Worm (Caenorhabditis elegans) whole organism, L1 larva: ENCODE data around the gene ZC262.13.

Experiments
- F16B12.6 ChIP-seq: fragments of 150-350 bp; optimal IDR thresholded peaks from 2 replicates; lab custom pipeline; 2014; ENCODE audit warnings: missing biosample characterization, missing genetic modification characterization
- ama-1 ChIP-seq: fragments of 150-350 bp; optimal IDR thresholded peaks from 2 replicates; lab custom pipeline; 2014
- nhr-11 ChIP-seq: fragments of 150-350 bp; optimal IDR thresholded peaks from 2 replicates; lab custom pipeline; 2014; ENCODE audit warnings: missing biosample characterization, missing genetic modification characterization
- nhr-237 ChIP-seq: fragments of 150-350 bp; optimal IDR thresholded peaks from 2 replicates; lab custom pipeline; 2014; ENCODE audit warnings: missing biosample characterization, missing genetic modification characterization
- tbx-2 ChIP-seq: sonication (generic microtip); optimal IDR thresholded peaks from 2 replicates; lab custom pipeline; 2016; ENCODE audit warnings: missing genetic modification characterization, missing compliant biosample characterization

DNA sequence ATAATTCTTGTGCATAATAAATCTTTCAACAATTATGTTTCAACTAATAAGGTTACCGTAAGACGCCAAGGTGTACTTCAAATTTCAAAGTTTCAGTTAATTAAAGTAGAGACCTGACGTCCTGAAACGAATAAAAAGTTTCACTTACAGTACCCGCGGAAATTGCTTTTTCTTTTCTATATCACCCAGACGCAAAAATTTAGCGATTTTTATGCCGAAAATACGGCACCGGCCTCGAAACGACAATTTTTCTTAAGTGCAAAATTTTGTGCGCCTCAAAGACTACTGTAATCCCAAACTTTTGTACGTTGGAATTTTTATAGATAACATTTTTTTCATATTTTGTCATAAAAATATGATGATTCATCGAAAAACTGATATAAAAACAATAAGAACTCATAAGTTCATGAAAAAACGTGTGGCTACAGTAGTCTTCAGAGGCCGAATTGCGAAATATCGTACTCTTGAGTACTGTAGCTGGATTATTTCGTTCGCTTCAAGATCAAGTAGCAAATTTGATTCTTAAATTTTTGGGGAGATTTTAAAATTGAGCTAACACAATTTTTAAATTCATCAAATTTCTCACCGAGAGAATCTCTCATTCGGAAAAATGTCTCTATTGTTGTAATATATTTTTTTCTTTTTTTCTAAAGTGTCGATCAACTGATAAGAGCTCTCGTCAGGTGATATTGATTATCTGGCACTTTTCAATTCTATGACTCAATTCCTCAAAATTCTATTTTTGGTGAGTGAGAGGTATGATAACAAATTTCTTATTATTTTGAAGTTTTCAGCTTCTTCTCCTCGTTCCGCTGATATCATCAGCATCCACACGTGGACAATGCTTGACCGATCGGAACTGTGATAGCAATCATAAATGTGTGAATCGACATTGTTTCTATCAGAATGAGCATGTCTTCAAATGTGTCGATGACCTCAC lies at the start of gene ZC262.13:
- TF ChIP-seq nhr-237 (tag; lab: Kevin White, UChicago) (no peak), ama-1 (no peak), tbx-2 (no peak), nhr-11 (tag; lab: Kevin White, UChicago) (no peak), F16B12.6 (tag; lab: Kevin White, UChicago) (no peak)
